Worm (Caenorhabditis elegans) whole organism, mixed stage, embryonic: ENCODE data around the gene tbb-1.

Experiments used
- M03D4.4 ChIP-seq: sonication (generic microtip); optimal IDR thresholded peaks from 2 replicates; lab custom pipeline; 2017; ENCODE audit warnings: mild to moderate bottlenecking, missing genetic modification characterization, missing compliant biosample characterization
- elt-1 ChIP-seq: sonication (generic microtip); optimal IDR thresholded peaks from 2 replicates; lab custom pipeline; 2017; ENCODE audit warnings: missing genetic modification characterization, mild to moderate bottlenecking, missing compliant biosample characterization, antibody characterized with exemption, moderate library complexity, borderline replicate concordance; ENCODE audit not compliant: insufficient read depth
- lsy-2 ChIP-seq: fragments of 150-350 bp; optimal IDR thresholded peaks from 2 replicates; lab custom pipeline; 2014; ENCODE audit warnings: missing biosample characterization, missing genetic modification characterization
- mab-5 ChIP-seq: fragments of 150-350 bp; optimal IDR thresholded peaks from 2 replicates; lab custom pipeline; 2014; ENCODE audit warnings: missing biosample characterization, missing genetic modification characterization
- mep-1 ChIP-seq: fragments of 150-350 bp; optimal IDR thresholded peaks from 2 replicates; lab custom pipeline; 2017; ENCODE audit warnings: missing biosample characterization, missing genetic modification reagents, missing genetic modification characterization, inconsistent platforms
- mls-2 ChIP-seq: sonication (generic microtip); optimal IDR thresholded peaks from 2 replicates; lab custom pipeline; 2016; ENCODE audit warnings: mild to moderate bottlenecking, missing genetic modification characterization, moderate library complexity, missing compliant biosample characterization
- nhr-28 ChIP-seq: fragments of 150-350 bp; optimal IDR thresholded peaks from 2 replicates; lab custom pipeline; 2014; ENCODE audit warnings: missing biosample characterization, missing genetic modification characterization
- pha-4 ChIP-seq: fragments of 150-350 bp; optimal IDR thresholded peaks from 2 replicates; lab custom pipeline; 2018; ENCODE audit warnings: missing biosample characterization, missing genetic modification reagents, missing genetic modification characterization
- unc-62 ChIP-seq: fragments of 150-350 bp; optimal IDR thresholded peaks from 2 replicates; lab custom pipeline; 2014; ENCODE audit warnings: missing biosample characterization, missing genetic modification reagents, missing genetic modification characterization
- zip-8 ChIP-seq: fragments of 150-350 bp; optimal IDR thresholded peaks from 2 replicates; lab custom pipeline; 2014; ENCODE audit warnings: missing biosample characterization, missing genetic modification characterization
- ztf-11 ChIP-seq: fragments of 150-350 bp; optimal IDR thresholded peaks from 2 replicates; lab custom pipeline; 2014; ENCODE audit warnings: missing biosample characterization, missing genetic modification characterization

- TF ChIP-seq unc-62 (GFP tag; lab: Kevin White, UChicago) = no peak
- TF ChIP-seq mep-1 = no peak
- no peak for TF ChIP-seq pha-4 (tag; lab: Kevin White, UChicago)
- TF ChIP-seq mab-5 = no peak
- no peak for TF ChIP-seq lsy-2 (tag; lab: Kevin White, UChicago)
- no peak for TF ChIP-seq nhr-28 (tag; lab: Kevin White, UChicago)
- TF ChIP-seq M03D4.4 (tag; lab: Kevin White, UChicago) = no peak
- no peak for TF ChIP-seq ztf-11 (tag; lab: Kevin White, UChicago)
- TF ChIP-seq zip-8 (tag; lab: Kevin White, UChicago) = no peak
- TF ChIP-seq elt-1 (tag; lab: Kevin White, UChicago) = no peak
- no peak for TF ChIP-seq mls-2 (tag; lab: Kevin White, UChicago)
These were observed 31.0 kb downstream of the tbb-1 start, which contains the start of gene W09D10.5 for ce11 chrIII:10711192-10711673.
